Worm (Caenorhabditis elegans): ENCODE results near the gene C28A5.1.
"Not testable (repeated sequence)": the region's sequence is repeated elsewhere in the genome, so short reads cannot be mapped to it uniquely, and the experiment has no call there.

C28A5.1 gene

DNA sequence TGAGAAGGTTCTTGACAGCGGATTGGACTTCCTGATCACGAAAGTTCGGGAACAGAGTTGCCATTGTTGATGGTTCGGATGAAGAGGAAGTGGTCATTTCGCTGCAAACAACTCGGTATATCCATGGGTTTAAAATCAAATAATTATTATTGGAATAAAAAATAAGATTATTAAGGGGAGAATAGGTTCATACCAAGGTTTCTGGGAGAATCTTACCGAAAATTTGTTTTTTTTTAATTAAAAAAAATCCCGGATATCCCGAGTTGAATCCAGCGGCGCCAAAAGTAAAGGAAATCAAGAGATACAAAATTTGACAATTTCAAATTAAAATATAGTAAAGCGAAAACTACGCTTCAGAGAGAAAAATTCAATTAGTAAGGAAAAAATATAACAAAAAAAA, 16.2 kb downstream of the C28A5.1 start, which contains the start of the genes R07E5.19 and pdcd-2:
Gene R07E5.19 (minus strand): TSS at position 101 of the 400 bp plus-strand sequence.
Gene pdcd-2 (minus strand): TSS at position 102 of the 400 bp plus-strand sequence.
- no peak for TF ChIP-seq pqm-1 (tag; optimal IDR thresholded peaks at IDR 0.05)
- TF ChIP-seq zfp-3 (GFP tag; conservative IDR thresholded peaks at IDR 0.05), result no peak
- no peak for TF ChIP-seq F26F4.8 (GFP tag; conservative IDR thresholded peaks at IDR 0.05)
- TF ChIP-seq gei-8 (GFP tag; optimal IDR thresholded peaks at IDR 0.05), result no peak
- TF ChIP-seq mxl-2 (GFP tag; conservative IDR thresholded peaks at IDR 0.05), result no peak
- TF ChIP-seq nhr-102 (tag; optimal IDR thresholded peaks at IDR 0.05), result no peak
- no peak for TF ChIP-seq fkh-10 (GFP tag; optimal IDR thresholded peaks at IDR 0.05)
- TF ChIP-seq lsy-2 (tag; optimal IDR thresholded peaks at IDR 0.05), result no peak
- TF ChIP-seq lin-13 (GFP tag; optimal IDR thresholded peaks at IDR 0.05), result no peak
- no peak for TF ChIP-seq lir-3 (tag; optimal IDR thresholded peaks at IDR 0.05)
- TF ChIP-seq lim-7 (GFP tag; IDR thresholded peaks at IDR 0.05), result no peak
- TF ChIP-seq unc-130 (GFP tag; optimal IDR thresholded peaks at IDR 0.05), result no peak
- TF ChIP-seq ztf-11 (tag; optimal IDR thresholded peaks at IDR 0.05), result no peak
- TF ChIP-seq Y48G9A.11 (GFP tag; IDR thresholded peaks at IDR 0.05), result no peak
- no peak for TF ChIP-seq nhr-76 (tag; optimal IDR thresholded peaks at IDR 0.05)
- TF ChIP-seq hif-1 (tag; optimal IDR thresholded peaks at IDR 0.05), result no peak
- TF ChIP-seq ceh-44 (GFP tag; IDR thresholded peaks at IDR 0.05), result no peak
- no peak for TF ChIP-seq hlh-11 (tag; optimal IDR thresholded peaks at IDR 0.05)

DNA sequence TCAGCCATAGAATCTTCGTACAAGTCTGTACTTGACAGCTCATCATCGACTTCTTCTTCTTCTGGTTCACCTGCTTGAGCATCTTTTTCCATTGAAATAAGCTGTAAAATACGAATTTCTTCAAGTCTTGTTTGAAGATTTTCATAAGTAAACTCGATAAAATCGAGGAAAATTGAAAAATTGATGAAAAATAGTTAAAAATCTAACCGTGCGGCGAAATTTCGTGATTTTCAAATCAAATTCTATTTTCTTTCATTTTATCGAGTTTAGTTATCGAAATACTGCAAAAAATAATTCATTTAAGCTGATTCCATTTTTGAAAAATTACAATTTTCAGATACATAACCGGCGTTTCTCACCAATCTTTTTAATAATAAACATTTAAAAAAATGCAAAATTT, 19.0 kb downstream of the C28A5.1 start, which contains the start of gene R07E5.11:
Gene R07E5.11 (minus strand): TSS at position 101 of the 400 bp plus-strand sequence.
- TF ChIP-seq dmd-8 (GFP tag; IDR thresholded peaks at IDR 0.05), result no peak
- no peak for TF ChIP-seq zip-11 (GFP tag; IDR thresholded peaks at IDR 0.05)
- no peak for TF ChIP-seq ceh-20 (GFP tag; IDR thresholded peaks at IDR 0.05)
- TF ChIP-seq nhr-10 (tag; optimal IDR thresholded peaks at IDR 0.05), result no peak
- no peak for TF ChIP-seq lin-39 (tag; optimal IDR thresholded peaks at IDR 0.05)
- TF ChIP-seq nhr-11 (tag; optimal IDR thresholded peaks at IDR 0.05), result no peak
- TF ChIP-seq T20F7.1 (GFP tag; optimal IDR thresholded peaks at IDR 0.05), result no peak
- TF ChIP-seq lir-3 (tag; optimal IDR thresholded peaks at IDR 0.05), result no peak

- TF ChIP-seq saeg-2 (GFP tag; IDR thresholded peaks at IDR 0.05), result peak; percentile 56; the same call in 1 of the 2 replicates
- TF ChIP-seq lin-38 (GFP tag; IDR thresholded peaks at IDR 0.05), result peak; percentile 80
- TF ChIP-seq lsy-2 (tag; optimal IDR thresholded peaks at IDR 0.05), result peak; percentile 28 to 74
- peak; percentile 28 for TF ChIP-seq T20F7.1 (GFP tag; optimal IDR thresholded peaks at IDR 0.05)
- peak; percentile 68 for TF ChIP-seq snpc-1.2 (GFP tag; IDR thresholded peaks at IDR 0.05)
- peak; percentile 46 for TF ChIP-seq dve-1 (tag; optimal IDR thresholded peaks at IDR 0.05; ENCODE audit: insufficient read depth)
- TF ChIP-seq mep-1 (tag; optimal IDR thresholded peaks at IDR 0.05), result peak; percentile 56
- TF ChIP-seq duxl-1 (tag; optimal IDR thresholded peaks at IDR 0.05; ENCODE audit: poor library complexity), result peak; percentile 67
- peak; percentile 46; the same call in 1 of the 2 replicates for TF ChIP-seq lin-1 (GFP tag; IDR thresholded peaks at IDR 0.05)
- peak; percentile 36 for TF ChIP-seq hlh-30 (tag; optimal IDR thresholded peaks at IDR 0.05; ENCODE audit: insufficient read depth)
- TF ChIP-seq snpc-4 (tag; optimal IDR thresholded peaks at IDR 0.05), result peak; percentile 90
- TF ChIP-seq pha-4 (GFP tag; IDR thresholded peaks at IDR 0.05), result peak; percentile 76
- TF ChIP-seq pha-4 (tag; optimal IDR thresholded peaks at IDR 0.05), result not testable (repeated sequence)
- TF ChIP-seq tra-1 (GFP tag; IDR thresholded peaks at IDR 0.05), result peak; percentile 51; the same call in 1 of the 2 replicates
- peak; percentile 38 for TF ChIP-seq spr-3 (GFP tag; optimal IDR thresholded peaks at IDR 0.05)
- peak; percentile 71; the same call in 1 of the 2 replicates for TF ChIP-seq F44E2.7 (GFP tag; IDR thresholded peaks at IDR 0.05)
- TF ChIP-seq mes-2 (tag; optimal IDR thresholded peaks at IDR 0.05; ENCODE audit: poor library complexity, severe bottlenecking), result peak; percentile 67
- TF ChIP-seq F10B5.3 (tag; optimal IDR thresholded peaks at IDR 0.05), result peak; percentile 15
- TF ChIP-seq hlh-11 (tag; optimal IDR thresholded peaks at IDR 0.05), result peak; percentile 20
- TF ChIP-seq lim-7 (GFP tag; IDR thresholded peaks at IDR 0.05), result peak; percentile 73
- peak; percentile 35; the same call in 1 of the 2 replicates for TF ChIP-seq madf-9 (GFP tag; conservative IDR thresholded peaks at IDR 0.05)
- TF ChIP-seq gei-8 (GFP tag; optimal IDR thresholded peaks at IDR 0.05), result peak; percentile 38
- 0 out of 2 replicates have a peak, but pooled peaks have one; percentile 16 for TF ChIP-seq daf-8 (GFP tag; IDR thresholded peaks at IDR 0.05)
- 0 out of 2 replicates have a peak, but pooled peaks have one; percentile 7 for TF ChIP-seq nhr-42 (GFP tag; IDR thresholded peaks at IDR 0.05)
- TF ChIP-seq Y75B8A.6 (GFP tag; IDR thresholded peaks at IDR 0.05), result 0 out of 2 replicates have a peak, but pooled peaks have one; percentile 50
- TF ChIP-seq php-3 (GFP tag; IDR thresholded peaks at IDR 0.05), result 0 out of 2 replicates have a peak, but pooled peaks have one; percentile 43
- TF ChIP-seq F26F4.8 (GFP tag; conservative IDR thresholded peaks at IDR 0.05), result 0 out of 2 replicates have a peak, but pooled peaks have one; percentile 60
- 0 out of 2 replicates have a peak, but pooled peaks have one; percentile 39 for TF ChIP-seq Y48G9A.11 (GFP tag; IDR thresholded peaks at IDR 0.05)
Observed at ce11 chrIII:4414041-4414440, 20.1 kb downstream of the C28A5.1 start.

All from whole organism, L4 larva.